Worm (Caenorhabditis elegans): Measurements from ENCODE around the gene tgt-2.

DNA sequence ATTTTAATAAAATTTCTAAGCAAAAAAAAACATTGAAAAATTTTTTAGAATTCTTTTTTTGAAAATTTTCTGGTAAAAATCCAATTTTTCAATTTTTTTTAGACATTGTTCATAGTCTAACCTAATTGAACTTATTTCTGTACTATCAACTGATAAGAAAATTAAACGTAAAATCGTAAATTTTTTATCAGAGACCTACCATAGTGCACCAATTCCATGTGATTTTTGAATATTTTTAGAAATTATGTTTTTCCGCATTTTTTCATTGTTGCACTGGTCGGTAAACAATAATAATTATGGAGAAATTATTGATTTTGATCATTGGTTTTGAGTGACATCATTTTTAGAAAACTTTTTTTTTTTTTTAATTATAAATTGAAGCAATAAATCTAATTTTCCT, 21.6 kb upstream of the tgt-2 start:
- no peak for TF ChIP-seq aha-1 (tag; optimal IDR thresholded peaks at IDR 0.05)
- TF ChIP-seq nhr-90 (tag; optimal IDR thresholded peaks at IDR 0.05; ENCODE audit: poor library complexity) = no peak
- TF ChIP-seq ceh-8 (GFP tag; optimal IDR thresholded peaks at IDR 0.05) = no peak
- no peak for TF ChIP-seq fos-1 (tag; optimal IDR thresholded peaks at IDR 0.05)
- no peak for TF ChIP-seq tlp-1 (tag; optimal IDR thresholded peaks at IDR 0.05)
- no peak for TF ChIP-seq nhr-85 (tag)
- TF ChIP-seq skn-1 (tag; optimal IDR thresholded peaks at IDR 0.05) = no peak
- no peak for TF ChIP-seq efl-3 (GFP tag; optimal IDR thresholded peaks at IDR 0.05)
- TF ChIP-seq nhr-12 (tag; optimal IDR thresholded peaks at IDR 0.05) = no peak
- no peak for TF ChIP-seq irx-1 (tag; optimal IDR thresholded peaks at IDR 0.05)
- no peak for TF ChIP-seq mep-1 (tag; optimal IDR thresholded peaks at IDR 0.05)
- no peak for TF ChIP-seq lin-15B (tag; optimal IDR thresholded peaks at IDR 0.05)
- no peak for TF ChIP-seq egl-27 (tag; optimal IDR thresholded peaks at IDR 0.05)
- TF ChIP-seq zip-4 (GFP tag; optimal IDR thresholded peaks at IDR 0.05) = no peak
